Fruit fly (Drosophila melanogaster) whole organism, prepupa: ENCODE data around the gene CG9550.

ENCODE experiments used
- Ets96B ChIP-seq: fragments of 200-800 bp; optimal IDR thresholded peaks from 2 replicates; lab custom pipeline; 2019; ENCODE audit warnings: missing biosample characterization, mild to moderate bottlenecking, missing genetic modification characterization, moderate library complexity
- Lpt ChIP-seq: fragments of 200-800 bp; sonication (Bioruptor generic); optimal IDR thresholded peaks from 3 replicates; lab custom pipeline; 2016; ENCODE audit warnings: missing biosample characterization, missing genetic modification characterization
- dsx ChIP-seq: fragments of 200-800 bp; optimal IDR thresholded peaks from 3 replicates; lab custom pipeline; 2019; ENCODE audit warnings: missing biosample characterization, mild to moderate bottlenecking, missing genetic modification characterization, moderate library complexity; ENCODE audit not compliant: poor library complexity, severe bottlenecking

DNA sequence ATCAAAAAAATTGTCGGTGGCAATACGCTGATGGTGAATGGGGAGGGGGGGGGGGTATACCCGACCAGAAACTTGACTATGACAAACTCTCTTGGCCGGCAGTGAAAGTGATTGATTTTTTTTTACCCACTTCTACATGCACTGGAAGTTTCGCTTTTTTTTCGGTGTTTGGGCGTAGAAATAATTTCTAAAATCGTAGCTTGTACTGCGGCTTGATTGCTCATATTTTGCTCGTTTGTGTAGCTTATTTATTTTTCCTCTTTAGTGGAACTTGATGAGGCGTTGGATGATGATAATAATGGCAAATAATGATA, 6.8 kb downstream of the CG9550 start:
- TF ChIP-seq Lpt (GFP tag; lab: Kevin White, UChicago) (no peak), Ets96B (tag; lab: Kevin White, UChicago) (no peak), dsx (no peak)
